Fruit fly (Drosophila melanogaster) whole organism, embryonic: ENCODE data around the gene CG15880.

Experiments
- CG4328 ChIP-seq: fragments of 200-800 bp; sonication (Bioruptor generic); optimal IDR thresholded peaks from 3 replicates; lab custom pipeline; 2017; ENCODE audit warnings: missing biosample characterization, missing genetic modification reagents, missing genetic modification characterization
- CG6654 ChIP-seq: fragments of 200-800 bp; sonication (Bioruptor generic); optimal IDR thresholded peaks from 2 replicates; lab custom pipeline; 2017; ENCODE audit warnings: missing biosample characterization, mild to moderate bottlenecking, missing genetic modification characterization
- D19A ChIP-seq: fragments of 200-800 bp; optimal IDR thresholded peaks from 3 replicates; lab custom pipeline; 2019; ENCODE audit warnings: missing biosample characterization, mild to moderate bottlenecking, missing genetic modification characterization, moderate library complexity
- Dad ChIP-seq: fragments of 200-800 bp; sonication (Bioruptor generic); optimal IDR thresholded peaks from 3 replicates; lab custom pipeline; 2016; ENCODE audit warnings: missing biosample characterization, missing genetic modification characterization
- Doc2 ChIP-seq: fragments of 200-800 bp; sonication (Bioruptor generic); IDR thresholded peaks from 2 replicates; pipeline ENCODE4 v1.3.6; 2022; ENCODE audit warnings: missing biosample characterization, missing genetic modification characterization
- Taf1 ChIP-seq: fragments of 200-800 bp; sonication (Bioruptor generic); IDR thresholded peaks from 2 replicates; pipeline ENCODE4 v1.3.6; 2022; ENCODE audit warnings: missing biosample characterization, missing genetic modification characterization
- fru ChIP-seq: fragments of >200 bp; optimal IDR thresholded peaks from 2 replicates; lab custom pipeline; 2017
- gro ChIP-seq: fragments of 200-800 bp; sonication (Bioruptor generic); optimal IDR thresholded peaks from 2 replicates; lab custom pipeline; 2016; ENCODE audit warnings: missing biosample characterization, missing genetic modification characterization
- hkb ChIP-seq, 2 experiments: fragments of 200-800 bp in 1 of 2; fragments of >200 bp in 1 of 2; sonication (Bioruptor generic) in 1 of 2; IDR thresholded peaks in 1 of 2; optimal IDR thresholded peaks in 1 of 2; 2 replicates each; pipeline versions ENCODE4 v1.3.6 to Lab custom; 2017 to 2022; ENCODE audit warnings: missing biosample characterization in 1 of 2, missing genetic modification characterization in 1 of 2
- insv ChIP-seq, 2 experiments: fragments of 200-800 bp; sonication (Bioruptor generic); optimal IDR thresholded peaks; 3 replicates each; lab custom pipeline; 2016 to 2018; ENCODE audit warnings: missing biosample characterization in 2 of 2, missing genetic modification characterization in 2 of 2

dm6 chr2L:815785-816389 is 1.9 kb downstream of the CG15880 start, which contains the start of the genes Saf6 and Pex12:
- no peak for TF ChIP-seq CG6654 (GFP tag; lab: Kevin White, UChicago)
- no peak for TF ChIP-seq Dad (GFP tag; lab: Kevin White, UChicago)
- no peak for TF ChIP-seq CG4328 (GFP tag; lab: Kevin White, UChicago)
- TF ChIP-seq gro (GFP tag; lab: Kevin White, UChicago), result no peak
- no peak for TF ChIP-seq Taf1 (GFP tag; lab: Robert Waterston, UW)
- no peak for TF ChIP-seq Doc2 (GFP tag; lab: Robert Waterston, UW)
- TF ChIP-seq fru (lab: Kevin White, UChicago), result no peak
- no peak for TF ChIP-seq D19A (tag; lab: Kevin White, UChicago)
- TF ChIP-seq insv (GFP tag; optimal IDR thresholded peaks at IDR 0.05; lab: Kevin White, UChicago), result peak in 1 of 2 experiments; percentile 54
- TF ChIP-seq hkb (optimal IDR thresholded peaks at IDR 0.05; lab: Kevin White, UChicago), result no peak
- no peak for TF ChIP-seq hkb (GFP tag; IDR thresholded peaks at IDR 0.05; lab: Robert Waterston, UW)
